Fruit fly (Drosophila melanogaster) whole organism, embryonic: ENCODE data around the gene CG45078.
A peak's percentile ranks its signal among the peaks of the same experiment; 100 is the strongest.

Source experiments
- ATbp ChIP-seq: fragments of 200-800 bp; sonication (Bioruptor generic); optimal IDR thresholded peaks from 2 replicates; lab custom pipeline; 2017; ENCODE audit warnings: missing biosample characterization, mild to moderate bottlenecking, missing genetic modification characterization, missing genetic modification reagents
- Antp ChIP-seq: fragments of 200-800 bp; sonication (Bioruptor generic); optimal IDR thresholded peaks from 3 replicates; lab custom pipeline; 2016; ENCODE audit warnings: missing biosample characterization, missing genetic modification characterization
- Atf3 ChIP-seq: fragments of 200-800 bp; sonication (Bioruptor generic); optimal IDR thresholded peaks from 3 replicates; lab custom pipeline; 2016; ENCODE audit warnings: missing biosample characterization, missing genetic modification characterization
- C15 ChIP-seq: fragments of 200-800 bp; sonication (Bioruptor generic); IDR thresholded peaks from 3 replicates; pipeline ENCODE4 v1.3.6; 2022; ENCODE audit warnings: missing biosample characterization, missing genetic modification characterization
- CG11085 ChIP-seq: fragments of 200-800 bp; sonication (Bioruptor generic); IDR thresholded peaks from 2 replicates; pipeline ENCODE4 v1.3.6; 2022; ENCODE audit warnings: missing biosample characterization, missing genetic modification characterization
- CG11093 ChIP-seq: fragments of 200-800 bp; sonication (Bioruptor generic); IDR thresholded peaks from 3 replicates; pipeline ENCODE4 v1.3.6; 2022; ENCODE audit warnings: missing biosample characterization, missing genetic modification characterization
- CG11247 ChIP-seq: fragments of 200-800 bp; sonication (Bioruptor generic); IDR thresholded peaks from 2 replicates; pipeline ENCODE4 v1.3.6; 2022; ENCODE audit warnings: missing biosample characterization, missing genetic modification characterization
- CG11560 ChIP-seq: fragments of 200-800 bp; sonication (Bioruptor generic); IDR thresholded peaks from 3 replicates; pipeline ENCODE4 v1.3.6; 2022; ENCODE audit warnings: missing biosample characterization, missing genetic modification characterization
- CG12155 ChIP-seq: fragments of 200-800 bp; sonication (Bioruptor generic); optimal IDR thresholded peaks from 3 replicates; lab custom pipeline; 2016; ENCODE audit warnings: missing biosample characterization, missing genetic modification characterization
- CG13775 ChIP-seq: fragments of 200-800 bp; sonication (Bioruptor generic); optimal IDR thresholded peaks from 3 replicates; lab custom pipeline; 2017; ENCODE audit warnings: missing biosample characterization, mild to moderate bottlenecking, missing genetic modification characterization
- CG14667 ChIP-seq: fragments of 200-800 bp; sonication (Bioruptor generic); IDR thresholded peaks from 2 replicates; pipeline ENCODE4 v1.3.6; 2022; ENCODE audit warnings: missing biosample characterization, missing genetic modification characterization
- CG14965 ChIP-seq: fragments of 200-800 bp; sonication (Bioruptor generic); optimal IDR thresholded peaks from 2 replicates; lab custom pipeline; 2016; ENCODE audit warnings: missing biosample characterization, missing genetic modification characterization, borderline replicate concordance
- CG1529 ChIP-seq: fragments of 200-800 bp; sonication (Bioruptor generic); optimal IDR thresholded peaks from 3 replicates; lab custom pipeline; 2018; ENCODE audit warnings: missing biosample characterization, missing genetic modification characterization
- CG18011 ChIP-seq: fragments of 200-800 bp; sonication (Bioruptor generic); optimal IDR thresholded peaks from 2 replicates; lab custom pipeline; 2017; ENCODE audit warnings: missing biosample characterization, missing genetic modification characterization, mild to moderate bottlenecking, moderate library complexity, missing genotype
- CG1832 ChIP-seq: fragments of 200-800 bp; sonication (Bioruptor generic); optimal IDR thresholded peaks from 2 replicates; lab custom pipeline; 2017; ENCODE audit warnings: missing biosample characterization, mild to moderate bottlenecking, missing genetic modification characterization, inconsistent platforms
- CG3163 ChIP-seq: fragments of 200-800 bp; sonication (Bioruptor generic); optimal IDR thresholded peaks from 3 replicates; lab custom pipeline; 2016; ENCODE audit warnings: missing biosample characterization, missing genetic modification characterization
- CG3838 ChIP-seq: fragments of 200-800 bp; sonication (Bioruptor generic); optimal IDR thresholded peaks from 3 replicates; lab custom pipeline; 2016; ENCODE audit warnings: missing biosample characterization, missing genetic modification characterization
- CG4854 ChIP-seq: fragments of 200-800 bp; sonication (Bioruptor generic); optimal IDR thresholded peaks from 2 replicates; lab custom pipeline; 2016; ENCODE audit warnings: missing biosample characterization, missing genetic modification characterization, inconsistent platforms
- CG5953 ChIP-seq: fragments of 200-800 bp; sonication (Bioruptor generic); IDR thresholded peaks from 2 replicates; pipeline ENCODE4 v1.3.6; 2022; ENCODE audit warnings: missing biosample characterization, missing genetic modification characterization
- CG6765 ChIP-seq: fragments of 200-800 bp; sonication (Bioruptor generic); optimal IDR thresholded peaks from 3 replicates; lab custom pipeline; 2017; ENCODE audit warnings: missing biosample characterization, mild to moderate bottlenecking, missing genetic modification characterization
- Fer1 ChIP-seq: fragments of 200-800 bp; sonication (Bioruptor generic); optimal IDR thresholded peaks from 2 replicates; lab custom pipeline; 2017; ENCODE audit warnings: missing biosample characterization, mild to moderate bottlenecking, missing genetic modification characterization
- HHEX ChIP-seq: fragments of 200-800 bp; sonication (Bioruptor generic); optimal IDR thresholded peaks from 3 replicates; lab custom pipeline; 2017; ENCODE audit warnings: missing biosample characterization, mild to moderate bottlenecking, missing genetic modification characterization, missing genetic modification reagents
- Hand ChIP-seq: fragments of 200-800 bp; sonication (Bioruptor generic); optimal IDR thresholded peaks from 2 replicates; lab custom pipeline; 2017; ENCODE audit warnings: mild to moderate bottlenecking, missing biosample characterization, missing genetic modification reagents, missing genetic modification characterization
- Hr39 ChIP-seq: fragments of >200 bp; optimal IDR thresholded peaks from 2 replicates; lab custom pipeline; 2017
- Hr51 ChIP-seq, 2 experiments: fragments of 200-800 bp; sonication (Bioruptor generic); optimal IDR thresholded peaks; 2 replicates in 1 of 2; 3 replicates in 1 of 2; lab custom pipeline; 2016 to 2018; ENCODE audit warnings: missing biosample characterization in 2 of 2, missing genetic modification characterization in 2 of 2, mild to moderate bottlenecking in 1 of 2, moderate library complexity in 1 of 2
- Nf-YB ChIP-seq: fragments of 200-800 bp; sonication (Bioruptor generic); optimal IDR thresholded peaks from 3 replicates; lab custom pipeline; 2019; ENCODE audit warnings: missing biosample characterization, mild to moderate bottlenecking, missing genetic modification characterization, moderate library complexity
- Ravus ChIP-seq: fragments of 200-800 bp; sonication (Bioruptor generic); IDR thresholded peaks from 2 replicates; pipeline ENCODE4 v1.3.6; 2022; ENCODE audit warnings: missing biosample characterization, missing genetic modification characterization
- Stat92E ChIP-seq, 3 experiments: fragments of >200 bp in 2 of 3; fragments of 200-800 bp in 1 of 3; sonication (Bioruptor generic) in 1 of 3; optimal IDR thresholded peaks; 2 replicates each; lab custom pipeline; 2017 to 2019; ENCODE audit warnings: missing biosample characterization in 3 of 3, missing genetic modification characterization in 3 of 3, mild to moderate bottlenecking in 1 of 3, moderate library complexity in 1 of 3
- Taf1 ChIP-seq: fragments of 200-800 bp; sonication (Bioruptor generic); IDR thresholded peaks from 2 replicates; pipeline ENCODE4 v1.3.6; 2022; ENCODE audit warnings: missing biosample characterization, missing genetic modification characterization
- ara ChIP-seq: fragments of 200-800 bp; sonication (Bioruptor generic); IDR thresholded peaks from 2 replicates; pipeline ENCODE4 v1.3.6; 2022; ENCODE audit warnings: missing biosample characterization, missing genetic modification characterization
- bcd ChIP-seq: fragments of 200-800 bp; sonication (Bioruptor generic); optimal IDR thresholded peaks from 2 replicates; lab custom pipeline; 2017; ENCODE audit warnings: missing biosample characterization, mild to moderate bottlenecking, missing genetic modification characterization
- bowl ChIP-seq: fragments of 200-800 bp; sonication (Bioruptor generic); IDR thresholded peaks from 2 replicates; pipeline ENCODE4 v1.3.6; 2022; ENCODE audit warnings: missing biosample characterization, missing genetic modification characterization
- cas ChIP-seq: fragments of 200-800 bp; sonication (Bioruptor generic); IDR thresholded peaks from 2 replicates; pipeline ENCODE4 v1.3.6; 2022; ENCODE audit warnings: missing biosample characterization, missing genetic modification characterization
- caup ChIP-seq: fragments of 200-800 bp; sonication (Bioruptor generic); optimal IDR thresholded peaks from 3 replicates; lab custom pipeline; 2017; ENCODE audit warnings: missing biosample characterization, mild to moderate bottlenecking, missing genetic modification characterization, moderate library complexity; ENCODE audit not compliant: severe bottlenecking
- dimm ChIP-seq: fragments of 200-800 bp; sonication (Bioruptor generic); IDR thresholded peaks from 2 replicates; pipeline ENCODE4 v1.3.6; 2022; ENCODE audit warnings: missing biosample characterization, missing genetic modification characterization
- dpn ChIP-seq, 2 experiments: fragments of 200-800 bp; sonication (Bioruptor generic); optimal IDR thresholded peaks; 3 replicates each; lab custom pipeline; 2016; ENCODE audit warnings: missing biosample characterization in 2 of 2, missing genetic modification characterization in 2 of 2
- ftz-f1 ChIP-seq: fragments of 200-800 bp; sonication (Bioruptor generic); optimal IDR thresholded peaks from 2 replicates; lab custom pipeline; 2016; ENCODE audit warnings: missing biosample characterization, missing genetic modification characterization
- hkb ChIP-seq, 2 experiments: fragments of 200-800 bp in 1 of 2; fragments of >200 bp in 1 of 2; sonication (Bioruptor generic) in 1 of 2; IDR thresholded peaks in 1 of 2; optimal IDR thresholded peaks in 1 of 2; 2 replicates each; pipeline versions ENCODE4 v1.3.6 to Lab custom; 2017 to 2022; ENCODE audit warnings: missing biosample characterization in 1 of 2, missing genetic modification characterization in 1 of 2
- lmd ChIP-seq: fragments of 200-800 bp; sonication (Bioruptor generic); IDR thresholded peaks from 2 replicates; pipeline ENCODE4 v1.3.6; 2022; ENCODE audit warnings: missing biosample characterization, missing genetic modification characterization
- lov ChIP-seq, 2 experiments: fragments of 200-800 bp in 1 of 2; fragments of >200 bp in 1 of 2; sonication (Bioruptor generic) in 1 of 2; IDR thresholded peaks in 1 of 2; optimal IDR thresholded peaks in 1 of 2; 2 replicates in 1 of 2; 3 replicates in 1 of 2; pipeline versions ENCODE4 v1.3.6 to Lab custom; 2017 to 2022; ENCODE audit warnings: missing biosample characterization in 1 of 2, missing genetic modification characterization in 1 of 2
- pum ChIP-seq: fragments of 200-800 bp; sonication (Bioruptor generic); optimal IDR thresholded peaks from 2 replicates; lab custom pipeline; 2016; ENCODE audit warnings: missing biosample characterization, missing genetic modification characterization
- repo ChIP-seq: fragments of 200-800 bp; sonication (Bioruptor generic); optimal IDR thresholded peaks from 2 replicates; lab custom pipeline; 2016; ENCODE audit warnings: missing biosample characterization, missing genetic modification characterization
- run ChIP-seq: fragments of 200-800 bp; sonication (Bioruptor generic); optimal IDR thresholded peaks from 3 replicates; lab custom pipeline; 2018; ENCODE audit warnings: missing biosample characterization, mild to moderate bottlenecking, missing genetic modification characterization
- sc ChIP-seq, 3 experiments: fragments of >200 bp in 2 of 3; fragments of 200-800 bp in 1 of 3; sonication (Bioruptor generic) in 1 of 3; optimal IDR thresholded peaks; 2 replicates in 2 of 3; 3 replicates in 1 of 3; lab custom pipeline; 2017; ENCODE audit warnings: mild to moderate bottlenecking in 1 of 3, missing biosample characterization in 1 of 3, missing genetic modification characterization in 1 of 3, missing genetic modification reagents in 1 of 3
- tin ChIP-seq: fragments of 200-800 bp; sonication (Bioruptor generic); optimal IDR thresholded peaks from 3 replicates; lab custom pipeline; 2016; ENCODE audit warnings: missing biosample characterization, missing genetic modification characterization
- wdn ChIP-seq: fragments of 200-800 bp; sonication (Bioruptor generic); IDR thresholded peaks from 2 replicates; pipeline ENCODE4 v1.3.6; 2022; ENCODE audit warnings: missing biosample characterization, missing genetic modification characterization

The CG45078 gene

DNA sequence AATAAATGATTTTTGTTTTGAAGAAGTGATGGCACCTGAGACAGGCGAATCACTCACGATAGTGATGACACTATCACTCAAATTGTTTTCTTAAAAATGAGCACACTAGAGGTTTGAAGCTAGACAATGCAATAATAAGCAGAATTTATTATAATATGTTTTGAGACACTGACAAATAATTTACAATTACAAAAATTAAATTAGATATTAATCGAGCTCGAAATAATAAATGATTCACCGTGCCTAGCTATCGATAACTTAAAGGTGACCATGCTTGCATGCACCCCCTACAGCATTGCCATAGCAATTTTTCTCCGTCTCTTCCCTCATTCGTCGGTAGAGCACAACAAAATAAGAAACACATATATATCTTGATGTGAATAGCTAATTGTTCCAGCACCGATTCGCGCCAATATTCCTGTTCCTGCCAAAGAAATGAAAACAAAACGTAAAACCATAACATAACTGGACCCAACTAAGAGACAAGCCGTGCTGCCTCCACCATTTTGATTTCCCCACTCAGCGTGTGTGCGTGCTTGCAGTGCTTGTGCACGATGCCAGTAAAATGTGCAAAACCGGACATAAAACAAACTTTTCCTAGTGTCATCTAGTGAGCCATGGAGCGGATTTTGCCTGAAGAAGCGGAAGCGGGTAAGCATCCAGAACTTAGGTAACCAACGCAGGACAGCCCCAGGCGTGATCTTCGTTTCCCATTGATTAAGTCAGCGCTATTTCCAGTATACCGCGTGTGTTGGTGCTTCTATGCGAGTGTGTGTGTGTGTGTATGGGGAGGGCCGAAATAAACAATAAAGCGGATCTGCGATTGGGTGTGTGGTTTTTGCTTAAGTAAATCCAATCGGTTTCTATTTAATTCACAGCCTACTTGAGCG lies 16.0 kb downstream of the CG45078 start, which contains the start of the genes MED7 and Cap-H2 (continued):
- TF ChIP-seq CG5953 (GFP tag; lab: Robert Waterston, UW), result 0 out of 2 replicates have a peak, but pooled peaks have one; percentile 59
- 0 out of 3 replicates have a peak, but pooled peaks have one; percentile 53 for TF ChIP-seq C15
- TF ChIP-seq CG3838 (GFP tag; lab: Kevin White, UChicago), result peak; percentile 55
- TF ChIP-seq Atf3 (GFP tag; lab: Kevin White, UChicago), result peak; percentile 56
- peak; percentile 39 for TF ChIP-seq CG3163 (GFP tag; lab: Kevin White, UChicago)
- TF ChIP-seq sc (optimal IDR thresholded peaks at IDR 0.05; lab: Kevin White, UChicago), result no peak
- peak; percentile 3 for TF ChIP-seq sc (GFP tag; optimal IDR thresholded peaks at IDR 0.05; lab: Kevin White, UChicago)
- peak; percentile 88 for TF ChIP-seq tin (GFP tag; lab: Kevin White, UChicago)
- peak; percentile 68 for TF ChIP-seq HHEX
- peak; percentile 58 for TF ChIP-seq caup (GFP tag; lab: Kevin White, UChicago)
- TF ChIP-seq CG6765 (GFP tag; lab: Kevin White, UChicago), result no peak
- peak; percentile 81 to 85 for TF ChIP-seq dpn (GFP tag; optimal IDR thresholded peaks at IDR 0.05; lab: Kevin White, UChicago)
- TF ChIP-seq CG13775 (GFP tag; lab: Kevin White, UChicago), result peak; percentile 84
- TF ChIP-seq CG12155 (GFP tag; lab: Kevin White, UChicago), result peak; percentile 85
- peak; percentile 76 for TF ChIP-seq CG4854 (GFP tag; lab: Kevin White, UChicago)
- TF ChIP-seq wdn (GFP tag; lab: Robert Waterston, UW), result peak; percentile 67; the same call in 1 of the 2 replicates
- TF ChIP-seq hkb (optimal IDR thresholded peaks at IDR 0.05; lab: Kevin White, UChicago), result peak; percentile 59
- TF ChIP-seq hkb (GFP tag; IDR thresholded peaks at IDR 0.05; lab: Robert Waterston, UW), result peak; percentile 56
- peak; percentile 41; the same call in 1 of the 2 replicates for TF ChIP-seq dimm (GFP tag; lab: Robert Waterston, UW)
- no peak for TF ChIP-seq Hr39
- peak; percentile 75 for TF ChIP-seq pum (GFP tag; lab: Kevin White, UChicago)
- TF ChIP-seq ATbp, result no peak
- peak; percentile 73 for TF ChIP-seq ara
- peak; percentile 68 for TF ChIP-seq Taf1 (GFP tag; lab: Robert Waterston, UW)
- peak; percentile 64 for TF ChIP-seq bcd (GFP tag; lab: Kevin White, UChicago)
- TF ChIP-seq Hand (GFP tag; lab: Kevin White, UChicago), result no peak
- TF ChIP-seq Stat92E (GFP tag; optimal IDR thresholded peaks at IDR 0.05; lab: Kevin White, UChicago), result peak in 1 of 3 experiments; percentile 89
- no peak for TF ChIP-seq lov (optimal IDR thresholded peaks at IDR 0.05; lab: Kevin White, UChicago)
- 0 out of 3 replicates have a peak, but pooled peaks have one; percentile 27 for TF ChIP-seq lov (GFP tag; IDR thresholded peaks at IDR 0.05; lab: Robert Waterston, UW)
- peak; percentile 55 for TF ChIP-seq repo (GFP tag; lab: Kevin White, UChicago)
- peak; percentile 75 for TF ChIP-seq Antp (GFP tag; lab: Kevin White, UChicago)
- TF ChIP-seq CG11560, result peak; percentile 49; the same call in 1 of the 3 replicates
- peak; percentile 65 for TF ChIP-seq CG11085 (GFP tag; lab: Robert Waterston, UW)
- TF ChIP-seq CG14965, result no peak
- no peak for TF ChIP-seq bowl (GFP tag; lab: Robert Waterston, UW)
- peak in 1 of 2 experiments; percentile 85 for TF ChIP-seq Hr51 (GFP tag; optimal IDR thresholded peaks at IDR 0.05; lab: Kevin White, UChicago)
- peak; percentile 87 for TF ChIP-seq lmd (GFP tag; lab: Robert Waterston, UW)
- TF ChIP-seq Nf-YB (GFP tag; lab: Kevin White, UChicago), result peak; percentile 55
- peak; percentile 73 for TF ChIP-seq CG11247 (GFP tag; lab: Robert Waterston, UW)
- peak; percentile 73 for TF ChIP-seq CG14667 (GFP tag; lab: Robert Waterston, UW)
- TF ChIP-seq run (tag; lab: Kevin White, UChicago), result no peak
- TF ChIP-seq ftz-f1 (GFP tag; lab: Kevin White, UChicago), result peak; percentile 5
- TF ChIP-seq CG11093 (GFP tag; lab: Robert Waterston, UW), result peak; percentile 74
- TF ChIP-seq Fer1 (GFP tag; lab: Kevin White, UChicago), result peak; percentile 70
- peak; percentile 6 for TF ChIP-seq CG18011 (GFP tag; lab: Kevin White, UChicago)
- TF ChIP-seq CG1529 (GFP tag; lab: Kevin White, UChicago), result peak; percentile 3
- peak; percentile 65 for TF ChIP-seq cas (GFP tag; lab: Robert Waterston, UW)
- TF ChIP-seq Ravus (GFP tag; lab: Robert Waterston, UW), result peak; percentile 16; the same call in 1 of the 2 replicates
- no peak for TF ChIP-seq CG1832 (GFP tag; lab: Kevin White, UChicago)
